Worm (Caenorhabditis elegans): ENCODE results near the gene R09H10.1.

DNA sequence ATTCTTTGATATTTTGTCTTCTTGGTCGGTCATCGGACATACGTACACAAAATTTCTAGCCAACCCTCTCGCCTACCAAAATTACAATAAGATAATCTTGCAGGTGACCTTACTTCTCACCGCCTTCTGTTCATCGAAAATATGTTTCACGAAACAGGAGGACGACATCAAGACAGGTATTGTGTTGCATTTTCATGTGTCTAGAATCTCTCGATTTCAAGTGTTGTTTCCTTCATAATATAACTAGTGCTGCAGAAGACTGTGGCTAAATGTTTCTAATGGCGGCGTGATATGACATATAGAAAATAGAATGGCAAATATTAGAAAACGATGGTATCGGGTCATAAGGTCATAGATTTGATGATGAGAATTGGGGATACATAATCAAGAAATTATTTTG lies 17.0 kb downstream of the R09H10.1 start:
- TF ChIP-seq him-1 (tag; optimal IDR thresholded peaks at IDR 0.05) (no peak), W03F9.2 (tag; optimal IDR thresholded peaks at IDR 0.05) (no peak), dao-5 (tag; optimal IDR thresholded peaks at IDR 0.05) (no peak)
